Fruit fly (Drosophila melanogaster) whole organism, embryonic: ENCODE measurements around the gene CG31898.

Source experiments
- Asciz ChIP-seq: fragments of 200-800 bp; sonication (Bioruptor generic); optimal IDR thresholded peaks from 2 replicates; lab custom pipeline; 2017; ENCODE audit warnings: missing biosample characterization, mild to moderate bottlenecking, missing genetic modification characterization, missing genetic modification reagents
- BEAF-32 ChIP-seq: fragments of 200-800 bp; sonication (Bioruptor generic); optimal IDR thresholded peaks from 3 replicates; lab custom pipeline; 2017; ENCODE audit warnings: missing biosample characterization, missing genetic modification characterization, mild to moderate bottlenecking, moderate library complexity, missing genetic modification reagents
- CG10209 ChIP-seq: fragments of 200-800 bp; sonication (Bioruptor generic); optimal IDR thresholded peaks from 3 replicates; lab custom pipeline; 2017; ENCODE audit warnings: missing biosample characterization, mild to moderate bottlenecking, missing genetic modification characterization, missing genetic modification reagents
- CG1024 ChIP-seq: fragments of 200-800 bp; sonication (Bioruptor generic); IDR thresholded peaks from 2 replicates; pipeline ENCODE4 v1.3.6; 2022; ENCODE audit warnings: missing biosample characterization, missing genetic modification characterization
- CG13424 ChIP-seq: fragments of 200-800 bp; sonication (Bioruptor generic); optimal IDR thresholded peaks from 2 replicates; lab custom pipeline; 2019; ENCODE audit warnings: missing biosample characterization, mild to moderate bottlenecking, missing genetic modification characterization, moderate library complexity
- CG15011 ChIP-seq: fragments of 200-800 bp; sonication (Bioruptor generic); optimal IDR thresholded peaks from 3 replicates; lab custom pipeline; 2018; ENCODE audit warnings: missing biosample characterization, mild to moderate bottlenecking, missing genetic modification characterization
- CG1647 ChIP-seq: fragments of 200-800 bp; sonication (Bioruptor generic); optimal IDR thresholded peaks from 3 replicates; lab custom pipeline; 2016; ENCODE audit warnings: missing biosample characterization, missing genetic modification characterization
- CG17186 ChIP-seq: fragments of 200-800 bp; sonication (Bioruptor generic); optimal IDR thresholded peaks from 3 replicates; lab custom pipeline; 2017; ENCODE audit warnings: missing biosample characterization, missing genetic modification reagents, missing genetic modification characterization
- CG2678 ChIP-seq: fragments of 200-800 bp; sonication (Bioruptor generic); optimal IDR thresholded peaks from 3 replicates; lab custom pipeline; 2019; ENCODE audit warnings: missing biosample characterization, mild to moderate bottlenecking, missing genetic modification characterization, moderate library complexity
- CG30403 ChIP-seq: fragments of 200-800 bp; sonication (Bioruptor generic); optimal IDR thresholded peaks from 3 replicates; lab custom pipeline; 2016; ENCODE audit warnings: missing biosample characterization, missing genetic modification characterization
- CG30431 ChIP-seq: fragments of 200-800 bp; sonication (Bioruptor generic); optimal IDR thresholded peaks from 2 replicates; lab custom pipeline; 2017; ENCODE audit warnings: missing biosample characterization, missing genetic modification characterization
- CG31388 ChIP-seq: fragments of 200-800 bp; sonication (Bioruptor generic); optimal IDR thresholded peaks from 2 replicates; lab custom pipeline; 2016; ENCODE audit warnings: missing biosample characterization, missing genetic modification characterization
- CG3163 ChIP-seq: fragments of 200-800 bp; sonication (Bioruptor generic); optimal IDR thresholded peaks from 3 replicates; lab custom pipeline; 2016; ENCODE audit warnings: missing biosample characterization, missing genetic modification characterization
- CG3726 ChIP-seq: fragments of 200-800 bp; sonication (Bioruptor generic); IDR thresholded peaks from 3 replicates; pipeline ENCODE4, ENCODE4 v1.3.6; 2022; ENCODE audit warnings: missing biosample characterization, missing genetic modification characterization
- CG4707 ChIP-seq: fragments of 200-800 bp; sonication (Bioruptor generic); optimal IDR thresholded peaks from 2 replicates; lab custom pipeline; 2018; ENCODE audit warnings: missing biosample characterization, mild to moderate bottlenecking, missing genetic modification characterization, moderate library complexity
- CG4820 ChIP-seq: fragments of 200-800 bp; sonication (Bioruptor generic); optimal IDR thresholded peaks from 3 replicates; lab custom pipeline; 2016; ENCODE audit warnings: missing biosample characterization, missing genetic modification characterization
- CG6791 ChIP-seq: fragments of 200-800 bp; sonication (Bioruptor generic); IDR thresholded peaks from 3 replicates; pipeline ENCODE4 v1.3.6; 2022; ENCODE audit warnings: missing biosample characterization, missing genetic modification characterization; ENCODE audit not compliant: partially characterized antibody
- CG7357 ChIP-seq: fragments of 200-800 bp; sonication (Bioruptor generic); IDR thresholded peaks from 3 replicates; pipeline ENCODE4 v1.3.6; 2022; ENCODE audit warnings: missing biosample characterization, missing genetic modification characterization
- CG8089 ChIP-seq: fragments of 200-800 bp; sonication (Bioruptor generic); optimal IDR thresholded peaks from 3 replicates; lab custom pipeline; 2016; ENCODE audit warnings: missing biosample characterization, missing genetic modification characterization
- CoRest ChIP-seq: fragments of 200-800 bp; sonication (Bioruptor generic); optimal IDR thresholded peaks from 3 replicates; lab custom pipeline; 2018; ENCODE audit warnings: missing biosample characterization, mild to moderate bottlenecking, missing genetic modification characterization, moderate library complexity
- Doc3 ChIP-seq: fragments of 200-800 bp; sonication (Bioruptor generic); IDR thresholded peaks from 3 replicates; pipeline ENCODE4 v1.3.6; 2022; ENCODE audit warnings: missing biosample characterization, missing genetic modification characterization; ENCODE audit not compliant: partially characterized antibody
- H2.0 ChIP-seq: fragments of 200-800 bp; sonication (Bioruptor generic); IDR thresholded peaks from 2 replicates; pipeline ENCODE4 v1.3.6; 2022; ENCODE audit warnings: missing biosample characterization, missing genetic modification characterization
- HLH54F ChIP-seq: fragments of 200-800 bp; sonication (Bioruptor generic); optimal IDR thresholded peaks from 3 replicates; lab custom pipeline; 2016; ENCODE audit warnings: missing biosample characterization, missing genetic modification characterization
- HmgD ChIP-seq: fragments of 200-800 bp; sonication (Bioruptor generic); optimal IDR thresholded peaks from 3 replicates; lab custom pipeline; 2016; ENCODE audit warnings: missing biosample characterization, missing genetic modification characterization
- Jarid2 ChIP-seq: fragments of 200-800 bp; sonication (Bioruptor generic); optimal IDR thresholded peaks from 3 replicates; lab custom pipeline; 2017; ENCODE audit warnings: mild to moderate bottlenecking, missing biosample characterization, missing genetic modification reagents, missing genetic modification characterization
- Kr ChIP-seq: fragments of 200-800 bp; sonication (Bioruptor generic); optimal IDR thresholded peaks from 2 replicates; lab custom pipeline; 2017; ENCODE audit warnings: missing biosample characterization, mild to moderate bottlenecking, missing genetic modification characterization
- Lpt ChIP-seq: fragments of >200 bp; optimal IDR thresholded peaks from 2 replicates; lab custom pipeline; 2018; ENCODE audit warnings: missing biosample characterization, missing genetic modification characterization
- Mad ChIP-seq: fragments of 200-800 bp; sonication (Bioruptor generic); optimal IDR thresholded peaks from 2 replicates; lab custom pipeline; 2016; ENCODE audit warnings: missing biosample characterization, missing genetic modification characterization
- Myb ChIP-seq: fragments of 200-800 bp; sonication (Bioruptor generic); optimal IDR thresholded peaks from 2 replicates; lab custom pipeline; 2016; ENCODE audit warnings: missing biosample characterization, missing genetic modification characterization
- Nf-YA ChIP-seq: fragments of 200-800 bp; sonication (Bioruptor generic); IDR thresholded peaks from 2 replicates; pipeline ENCODE4 v1.3.6; 2022; ENCODE audit warnings: missing biosample characterization, missing genetic modification characterization
- Oli ChIP-seq: fragments of 200-800 bp; sonication (Bioruptor generic); optimal IDR thresholded peaks from 2 replicates; lab custom pipeline; 2018; ENCODE audit warnings: missing biosample characterization, mild to moderate bottlenecking, missing genetic modification characterization, moderate library complexity
- Poxn ChIP-seq: fragments of 200-800 bp; sonication (Bioruptor generic); IDR thresholded peaks from 2 replicates; pipeline ENCODE4 v1.3.6; 2022; ENCODE audit warnings: missing biosample characterization, missing genetic modification characterization
- TFAM ChIP-seq: fragments of 200-800 bp; sonication (Bioruptor generic); optimal IDR thresholded peaks from 2 replicates; lab custom pipeline; 2017; ENCODE audit warnings: missing biosample characterization, missing genetic modification characterization, inconsistent platforms
- bigmax ChIP-seq: fragments of 200-800 bp; sonication (Bioruptor generic); optimal IDR thresholded peaks from 2 replicates; lab custom pipeline; 2018; ENCODE audit warnings: missing biosample characterization, mild to moderate bottlenecking, missing genetic modification characterization
- fd64A ChIP-seq: fragments of 200-800 bp; sonication (Bioruptor generic); optimal IDR thresholded peaks from 3 replicates; lab custom pipeline; 2018; ENCODE audit warnings: missing biosample characterization, mild to moderate bottlenecking, missing genetic modification characterization
- grau ChIP-seq: fragments of 200-800 bp; optimal IDR thresholded peaks from 3 replicates; lab custom pipeline; 2019; ENCODE audit warnings: missing biosample characterization, mild to moderate bottlenecking, missing genetic modification characterization, moderate library complexity
- hkb ChIP-seq, 2 experiments: fragments of 200-800 bp in 1 of 2; fragments of >200 bp in 1 of 2; sonication (Bioruptor generic) in 1 of 2; IDR thresholded peaks in 1 of 2; optimal IDR thresholded peaks in 1 of 2; 2 replicates each; pipeline versions ENCODE4 v1.3.6 to Lab custom; 2017 to 2022; ENCODE audit warnings: missing biosample characterization in 1 of 2, missing genetic modification characterization in 1 of 2
- lab ChIP-seq: fragments of 200-800 bp; sonication (Bioruptor generic); optimal IDR thresholded peaks from 3 replicates; lab custom pipeline; 2017; ENCODE audit warnings: missing biosample characterization, missing genetic modification characterization, mild to moderate bottlenecking, moderate library complexity, missing genetic modification reagents
- pfk ChIP-seq: fragments of 200-800 bp; sonication (Bioruptor generic); optimal IDR thresholded peaks from 2 replicates; lab custom pipeline; 2018; ENCODE audit warnings: missing biosample characterization, mild to moderate bottlenecking, missing genetic modification characterization, moderate library complexity
- pros ChIP-seq: fragments of 200-800 bp; sonication (Bioruptor generic); optimal IDR thresholded peaks from 3 replicates; lab custom pipeline; 2019; ENCODE audit warnings: missing biosample characterization, mild to moderate bottlenecking, missing genetic modification characterization, moderate library complexity
- pum ChIP-seq: fragments of 200-800 bp; sonication (Bioruptor generic); optimal IDR thresholded peaks from 2 replicates; lab custom pipeline; 2016; ENCODE audit warnings: missing biosample characterization, missing genetic modification characterization
- ro ChIP-seq: fragments of 200-800 bp; sonication (Bioruptor generic); IDR thresholded peaks from 2 replicates; pipeline ENCODE4 v1.3.6; 2022; ENCODE audit warnings: missing biosample characterization, missing genetic modification characterization
- schlank ChIP-seq: fragments of 200-800 bp; sonication (Bioruptor generic); optimal IDR thresholded peaks from 2 replicates; lab custom pipeline; 2018; ENCODE audit warnings: missing biosample characterization, mild to moderate bottlenecking, missing genetic modification characterization
- sens ChIP-seq: fragments of 200-800 bp; sonication (Bioruptor generic); peaks from one replicate; lab custom pipeline; 2016; ENCODE audit warnings: missing biosample characterization, missing genetic modification characterization
- seq ChIP-seq: fragments of 200-800 bp; sonication (Bioruptor generic); IDR thresholded peaks from 2 replicates; pipeline ENCODE4 v1.3.6; 2022; ENCODE audit warnings: missing biosample characterization, missing genetic modification characterization
- sqz ChIP-seq: fragments of 200-800 bp; sonication (Bioruptor generic); optimal IDR thresholded peaks from 3 replicates; lab custom pipeline; 2018; ENCODE audit warnings: missing biosample characterization, mild to moderate bottlenecking, missing genetic modification characterization
- ssp ChIP-seq: fragments of 200-800 bp; sonication (Bioruptor generic); IDR thresholded peaks from 2 replicates; pipeline ENCODE4 v1.3.6; 2022; ENCODE audit warnings: missing biosample characterization, missing genetic modification characterization
- tgo ChIP-seq: fragments of 200-800 bp; sonication (Bioruptor generic); IDR thresholded peaks from 3 replicates; pipeline ENCODE4 v1.3.6; 2022; ENCODE audit warnings: missing biosample characterization, missing genetic modification characterization
- toy ChIP-seq: fragments of 200-800 bp; sonication (Bioruptor generic); IDR thresholded peaks from 2 replicates; pipeline ENCODE4 v1.3.6; 2022; ENCODE audit warnings: missing biosample characterization, missing genetic modification characterization
- yki ChIP-seq: fragments of >200 bp; optimal IDR thresholded peaks from 3 replicates; lab custom pipeline; 2018

CG31898 gene

DNA sequence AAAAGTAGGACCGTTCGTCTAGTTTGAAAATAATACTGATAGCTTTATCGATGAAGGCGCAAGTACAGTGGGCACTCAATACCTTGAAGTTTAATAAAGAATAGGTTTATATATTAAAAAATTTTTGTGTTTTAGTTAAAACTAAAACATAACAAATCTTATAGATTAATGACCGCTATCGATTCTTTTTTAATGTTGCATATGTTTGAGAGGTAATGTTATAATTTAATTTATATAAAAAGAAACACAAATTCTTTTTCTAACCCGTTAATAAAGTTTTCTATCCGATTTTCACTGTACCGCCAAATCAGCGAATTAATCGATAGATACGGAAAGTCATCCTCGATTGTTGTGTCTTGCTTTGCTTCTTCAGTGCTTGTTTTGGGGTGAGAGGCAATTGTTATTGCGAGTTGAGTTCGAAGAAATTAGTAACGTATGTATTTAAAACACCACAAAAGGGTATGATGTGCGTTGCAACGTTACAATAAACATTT lies 16.1 kb upstream of the CG31898 start, which contains the start of the genes Dad1 and CG13384 (continued):
- peak; percentile 97 for TF ChIP-seq CG2678 (tag; lab: Kevin White, UChicago)
- TF ChIP-seq ro (GFP tag; lab: Robert Waterston, UW): peak; percentile 72
- TF ChIP-seq CG10209 (GFP tag; lab: Kevin White, UChicago): peak; percentile 92
- TF ChIP-seq bigmax (GFP tag; lab: Kevin White, UChicago): no peak
- peak; percentile 52 for TF ChIP-seq pfk
- peak; percentile 69 for TF ChIP-seq CG30431 (GFP tag; lab: Kevin White, UChicago)
- TF ChIP-seq CoRest (tag; lab: Kevin White, UChicago): peak; percentile 98
- TF ChIP-seq schlank (tag; lab: Kevin White, UChicago): peak; percentile 72
- peak; percentile 60; the same call in 1 of the 2 replicates for TF ChIP-seq CG1024
- peak; percentile 47; the same call in 1 of the 2 replicates for TF ChIP-seq Nf-YA (GFP tag; lab: Robert Waterston, UW)
- TF ChIP-seq seq (GFP tag; lab: Robert Waterston, UW): peak; percentile 91
- TF ChIP-seq HLH54F (GFP tag; lab: Kevin White, UChicago): peak; percentile 64
- TF ChIP-seq CG1647 (GFP tag; lab: Kevin White, UChicago): peak; percentile 32
- TF ChIP-seq grau (tag; lab: Kevin White, UChicago): peak; percentile 100
- TF ChIP-seq Oli (tag; lab: Kevin White, UChicago): peak; percentile 91
- peak; percentile 89 for TF ChIP-seq H2.0 (GFP tag; lab: Robert Waterston, UW)
- TF ChIP-seq CG15011 (GFP tag; lab: Kevin White, UChicago): peak; percentile 87
- peak; percentile 74; the same call in 2 of the 3 replicates for TF ChIP-seq CG3726
- TF ChIP-seq Jarid2 (GFP tag; lab: Kevin White, UChicago): peak; percentile 69
- peak; percentile 78 for TF ChIP-seq CG31388
- TF ChIP-seq pros: peak; percentile 78
- TF ChIP-seq CG4820 (GFP tag; lab: Kevin White, UChicago): peak; percentile 83
- TF ChIP-seq CG8089: peak; percentile 51
- TF ChIP-seq hkb (optimal IDR thresholded peaks at IDR 0.05; lab: Kevin White, UChicago): no peak
- peak; percentile 85 for TF ChIP-seq hkb (GFP tag; IDR thresholded peaks at IDR 0.05; lab: Robert Waterston, UW)
- peak; percentile 86 for TF ChIP-seq ssp (GFP tag; lab: Robert Waterston, UW)
- TF ChIP-seq BEAF-32 (GFP tag; lab: Kevin White, UChicago): peak; percentile 68
- TF ChIP-seq CG7357 (GFP tag; lab: Robert Waterston, UW): peak; percentile 87
- peak; percentile 24 for TF ChIP-seq CG4707 (GFP tag; lab: Kevin White, UChicago)
- peak; percentile 81 for TF ChIP-seq toy (GFP tag; lab: Robert Waterston, UW)
- TF ChIP-seq Asciz: peak; percentile 80
- TF ChIP-seq yki (lab: Kevin White, UChicago): no peak
- TF ChIP-seq CG3163 (GFP tag; lab: Kevin White, UChicago): no peak
- TF ChIP-seq pum (GFP tag; lab: Kevin White, UChicago): peak; percentile 48
- TF ChIP-seq CG6791: no peak; the same call in 2 of the 3 replicates
- TF ChIP-seq Doc3: peak; percentile 32; the same call in 1 of the 3 replicates
- TF ChIP-seq sqz: peak; percentile 84
- TF ChIP-seq Poxn (GFP tag; lab: Robert Waterston, UW): peak; percentile 79
- TF ChIP-seq TFAM (GFP tag; lab: Kevin White, UChicago): no peak
- peak; percentile 96 for TF ChIP-seq CG13424
- TF ChIP-seq CG17186: peak; percentile 59
- TF ChIP-seq sens: peak; percentile 68
- TF ChIP-seq HmgD (GFP tag; lab: Kevin White, UChicago): peak; percentile 0
- TF ChIP-seq Lpt (GFP tag; lab: Kevin White, UChicago): no peak
- peak; percentile 94 for TF ChIP-seq tgo (GFP tag; lab: Robert Waterston, UW)
- TF ChIP-seq Myb (GFP tag; lab: Kevin White, UChicago): peak; percentile 28
- peak; percentile 65 for TF ChIP-seq Kr
- no peak for TF ChIP-seq fd64A (GFP tag; lab: Kevin White, UChicago)
- TF ChIP-seq Mad (GFP tag; lab: Kevin White, UChicago): peak; percentile 67
- TF ChIP-seq lab (GFP tag; lab: Kevin White, UChicago): peak; percentile 95
- TF ChIP-seq CG30403 (GFP tag; lab: Kevin White, UChicago): peak; percentile 96
